Fruit fly (Drosophila melanogaster): ENCODE measurements around the gene Sema5c.

DNA sequence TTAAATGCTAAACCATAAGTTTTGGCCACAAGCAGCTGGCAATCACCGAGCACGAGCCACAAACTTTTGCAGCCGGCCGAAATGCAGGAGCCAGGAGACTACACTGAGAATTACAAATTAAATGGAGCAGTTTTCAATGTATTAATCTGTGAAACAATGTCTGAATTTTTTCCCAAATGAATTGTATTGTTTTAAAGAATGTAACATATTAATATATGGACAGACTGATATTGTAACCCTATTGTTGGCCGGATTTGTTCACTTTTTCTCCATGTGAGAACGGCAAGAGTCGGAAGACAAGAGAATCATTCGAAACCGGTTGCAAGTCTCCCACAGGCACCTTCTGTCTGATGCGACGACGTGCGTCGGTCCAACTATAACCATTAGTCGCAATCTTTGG, 33.5 kb upstream of the Sema5c start:
- no peak for TF ChIP-seq EcR (GFP tag; optimal IDR thresholded peaks at IDR 0.05)
- peak; percentile 87 for TF ChIP-seq CG9948 (tag; optimal IDR thresholded peaks at IDR 0.05)
- peak; percentile 62 for TF ChIP-seq D1 (tag; optimal IDR thresholded peaks at IDR 0.05)
- TF ChIP-seq CG32121 (GFP tag; IDR thresholded peaks at IDR 0.05): no peak
- TF ChIP-seq CG14655 (GFP tag; optimal IDR thresholded peaks at IDR 0.05): peak; percentile 93
- TF ChIP-seq CG8301 (tag; optimal IDR thresholded peaks at IDR 0.05): peak; percentile 92
- peak; percentile 91 for TF ChIP-seq Pif1B (GFP tag; optimal IDR thresholded peaks at IDR 0.05)
- no peak for TF ChIP-seq CG10348 (GFP tag; IDR thresholded peaks at IDR 0.05)
- TF ChIP-seq gl (tag; optimal IDR thresholded peaks at IDR 0.05): peak; percentile 83
- TF ChIP-seq CG34367 (tag; optimal IDR thresholded peaks at IDR 0.05): peak; percentile 88
- peak; percentile 86 for TF ChIP-seq CG8159 (tag; optimal IDR thresholded peaks at IDR 0.05)
- TF ChIP-seq CG4496 (GFP tag; IDR thresholded peaks at IDR 0.05): peak; percentile 83
- peak; percentile 82; the same call in 2 of the 3 replicates for TF ChIP-seq fd96Ca (GFP tag; IDR thresholded peaks at IDR 0.05)
